Worm (Caenorhabditis elegans): Measurements from ENCODE around the gene H23N18.6.
"Not testable (repeated sequence)": the region's sequence is repeated elsewhere in the genome, so short reads cannot be mapped to it uniquely, and the experiment has no call there.

Gene H23N18.6

ce11 chrV:4918664-4919257 is 3.9 kb upstream of the H23N18.6 start, which contains the start of gene C02E7.6:
Gene C02E7.6, plus strand, starts transcription at chrV:4919207.
- TF ChIP-seq cog-1 (tag; optimal IDR thresholded peaks at IDR 0.05) (no peak), T22C8.4 (GFP tag; IDR thresholded peaks at IDR 0.05) (no peak), med-1 (GFP tag; optimal IDR thresholded peaks at IDR 0.05; ENCODE audit: insufficient read depth) (no peak), ztf-29 (GFP tag; IDR thresholded peaks at IDR 0.05) (no peak), ref-1 (GFP tag; conservative IDR thresholded peaks at IDR 0.05) (no peak), flt-1 (GFP tag; IDR thresholded peaks at IDR 0.05) (no peak), tab-1 (GFP tag; IDR thresholded peaks at IDR 0.05) (no peak), ztf-23 (GFP tag; IDR thresholded peaks at IDR 0.05) (no peak), klf-2 (GFP tag; conservative IDR thresholded peaks at IDR 0.05) (no peak; the same call in 1 of the 2 replicates)

ce11 chrV:4918091-4918624 is 3.3 kb upstream of the H23N18.6 start, which contains the start of gene C02E7.7:
Gene C02E7.7, minus strand, starts transcription at chrV:4918574.
- TF ChIP-seq cog-1 (tag; optimal IDR thresholded peaks at IDR 0.05) (no peak), ref-1 (GFP tag; conservative IDR thresholded peaks at IDR 0.05) (no peak), med-1 (GFP tag; optimal IDR thresholded peaks at IDR 0.05; ENCODE audit: insufficient read depth) (no peak), klf-2 (GFP tag; conservative IDR thresholded peaks at IDR 0.05) (no peak; the same call in 1 of the 2 replicates), flt-1 (GFP tag; IDR thresholded peaks at IDR 0.05) (no peak), T22C8.4 (GFP tag; IDR thresholded peaks at IDR 0.05) (no peak), tab-1 (GFP tag; IDR thresholded peaks at IDR 0.05) (no peak), ztf-29 (GFP tag; IDR thresholded peaks at IDR 0.05) (no peak), ztf-23 (GFP tag; IDR thresholded peaks at IDR 0.05) (no peak)

ce11 chrV:4913853-4914252 is 1.0 kb downstream of the H23N18.6 start:
- TF ChIP-seq ref-1 (GFP tag; conservative IDR thresholded peaks at IDR 0.05) (no peak), klf-2 (GFP tag; conservative IDR thresholded peaks at IDR 0.05) (no peak), ztf-29 (GFP tag; IDR thresholded peaks at IDR 0.05) (no peak), flt-1 (GFP tag; IDR thresholded peaks at IDR 0.05) (no peak), med-1 (GFP tag; optimal IDR thresholded peaks at IDR 0.05; ENCODE audit: insufficient read depth) (no peak), ztf-23 (GFP tag; IDR thresholded peaks at IDR 0.05) (no peak), cog-1 (tag; optimal IDR thresholded peaks at IDR 0.05) (no peak), T22C8.4 (GFP tag; IDR thresholded peaks at IDR 0.05) (no peak), tab-1 (GFP tag; IDR thresholded peaks at IDR 0.05) (no peak)

ce11 chrV:4912313-4912712 is 2.6 kb downstream of the H23N18.6 start, which contains the start of gene H23N18.5:
Gene H23N18.5, minus strand, starts transcription at chrV:4912381.
- TF ChIP-seq klf-2 (GFP tag; conservative IDR thresholded peaks at IDR 0.05) = no peak
- no peak for TF ChIP-seq cog-1 (tag; optimal IDR thresholded peaks at IDR 0.05)
- no peak for TF ChIP-seq med-1 (GFP tag; optimal IDR thresholded peaks at IDR 0.05; ENCODE audit: insufficient read depth)
- no peak for TF ChIP-seq ref-1 (GFP tag; conservative IDR thresholded peaks at IDR 0.05)
- TF ChIP-seq ztf-23 (GFP tag; IDR thresholded peaks at IDR 0.05) = no peak
- TF ChIP-seq T22C8.4 (GFP tag; IDR thresholded peaks at IDR 0.05) = no peak
- TF ChIP-seq ztf-29 (GFP tag; IDR thresholded peaks at IDR 0.05) = no peak
- TF ChIP-seq tab-1 (GFP tag; IDR thresholded peaks at IDR 0.05) = no peak
- no peak for TF ChIP-seq flt-1 (GFP tag; IDR thresholded peaks at IDR 0.05)

- TF ChIP-seq ztf-23 (GFP tag; IDR thresholded peaks at IDR 0.05) (no peak), T22C8.4 (GFP tag; IDR thresholded peaks at IDR 0.05) (no peak), klf-2 (GFP tag; conservative IDR thresholded peaks at IDR 0.05) (no peak), ref-1 (GFP tag; conservative IDR thresholded peaks at IDR 0.05) (no peak), flt-1 (GFP tag; IDR thresholded peaks at IDR 0.05) (no peak), med-1 (GFP tag; optimal IDR thresholded peaks at IDR 0.05; ENCODE audit: insufficient read depth) (no peak), tab-1 (GFP tag; IDR thresholded peaks at IDR 0.05) (no peak), cog-1 (tag; optimal IDR thresholded peaks at IDR 0.05) (no peak), ztf-29 (GFP tag; IDR thresholded peaks at IDR 0.05) (no peak)
Observed at ce11 chrV:4908591-4908990, 6.3 kb downstream of the H23N18.6 start, which contains the start of gene ugt-13. Gene ugt-13, plus strand, starts transcription at chrV:4908884.

- TF ChIP-seq T22C8.4 (GFP tag; IDR thresholded peaks at IDR 0.05) (no peak), cog-1 (tag; optimal IDR thresholded peaks at IDR 0.05) (no peak), klf-2 (GFP tag; conservative IDR thresholded peaks at IDR 0.05) (no peak), ztf-29 (GFP tag; IDR thresholded peaks at IDR 0.05) (no peak), tab-1 (GFP tag; IDR thresholded peaks at IDR 0.05) (no peak), ref-1 (GFP tag; conservative IDR thresholded peaks at IDR 0.05) (no peak), med-1 (GFP tag; optimal IDR thresholded peaks at IDR 0.05; ENCODE audit: insufficient read depth) (no peak), flt-1 (GFP tag; IDR thresholded peaks at IDR 0.05) (no peak), ztf-23 (GFP tag; IDR thresholded peaks at IDR 0.05) (no peak)
Observed at ce11 chrV:4905953-4906352, 8.9 kb downstream of the H23N18.6 start, which contains the start of gene ugt-14. Gene ugt-14, plus strand, starts transcription at chrV:4906253.

- TF ChIP-seq cog-1 (tag; optimal IDR thresholded peaks at IDR 0.05) = no peak
- no peak for TF ChIP-seq med-1 (GFP tag; optimal IDR thresholded peaks at IDR 0.05; ENCODE audit: insufficient read depth)
- TF ChIP-seq ztf-29 (GFP tag; IDR thresholded peaks at IDR 0.05) = no peak
- no peak for TF ChIP-seq T22C8.4 (GFP tag; IDR thresholded peaks at IDR 0.05)
- TF ChIP-seq flt-1 (GFP tag; IDR thresholded peaks at IDR 0.05) = no peak
- TF ChIP-seq tab-1 (GFP tag; IDR thresholded peaks at IDR 0.05) = no peak
- no peak for TF ChIP-seq ref-1 (GFP tag; conservative IDR thresholded peaks at IDR 0.05)
- TF ChIP-seq klf-2 (GFP tag; conservative IDR thresholded peaks at IDR 0.05) = no peak
- no peak for TF ChIP-seq ztf-23 (GFP tag; IDR thresholded peaks at IDR 0.05)
Observed at ce11 chrV:4903696-4904095, 11.2 kb downstream of the H23N18.6 start, which contains the start of gene ugt-8. Gene ugt-8, plus strand, starts transcription at chrV:4903930.

- no peak for TF ChIP-seq med-1 (GFP tag; optimal IDR thresholded peaks at IDR 0.05; ENCODE audit: insufficient read depth)
- no peak for TF ChIP-seq ztf-29 (GFP tag; IDR thresholded peaks at IDR 0.05)
- TF ChIP-seq flt-1 (GFP tag; IDR thresholded peaks at IDR 0.05) = no peak
- no peak for TF ChIP-seq ztf-23 (GFP tag; IDR thresholded peaks at IDR 0.05)
- TF ChIP-seq tab-1 (GFP tag; IDR thresholded peaks at IDR 0.05) = no peak
- TF ChIP-seq klf-2 (GFP tag; conservative IDR thresholded peaks at IDR 0.05) = no peak
- no peak for TF ChIP-seq ref-1 (GFP tag; conservative IDR thresholded peaks at IDR 0.05)
- no peak for TF ChIP-seq cog-1 (tag; optimal IDR thresholded peaks at IDR 0.05)
- no peak for TF ChIP-seq T22C8.4 (GFP tag; IDR thresholded peaks at IDR 0.05)
Observed at ce11 chrV:4901074-4901473, 13.8 kb downstream of the H23N18.6 start, which contains the start of gene ugt-67. Gene ugt-67, plus strand, starts transcription at chrV:4901374.

ce11 chrV:4900020-4900419 is 14.9 kb downstream of the H23N18.6 start, which contains the start of gene ugt-10:
Gene ugt-10, minus strand, starts transcription at chrV:4900120.
- not testable (repeated sequence) for TF ChIP-seq klf-2 (GFP tag; conservative IDR thresholded peaks at IDR 0.05); flt-1 (GFP tag; IDR thresholded peaks at IDR 0.05); med-1 (GFP tag; optimal IDR thresholded peaks at IDR 0.05; ENCODE audit: insufficient read depth)
